Worm (Caenorhabditis elegans) whole organism, L3 larva: Measurements from ENCODE around the gene F13H8.1.

ENCODE experiments used
- aly-2 ChIP-seq: fragments of 150-350 bp; optimal IDR thresholded peaks from 2 replicates; lab custom pipeline; 2014; ENCODE audit warnings: missing biosample characterization, missing genetic modification characterization
- ceh-28 ChIP-seq: fragments of 150-350 bp; optimal IDR thresholded peaks from 2 replicates; lab custom pipeline; 2014; ENCODE audit warnings: missing biosample characterization, missing genetic modification reagents, missing genetic modification characterization
- egl-5 ChIP-seq: fragments of 150-350 bp; optimal IDR thresholded peaks from 2 replicates; lab custom pipeline; 2017; ENCODE audit warnings: missing biosample characterization, missing genetic modification reagents, missing genetic modification characterization, inconsistent platforms
- eor-1 ChIP-seq, 2 experiments: fragments of 150-350 bp; optimal IDR thresholded peaks; 2 replicates each; lab custom pipeline; 2014 to 2018; ENCODE audit warnings: missing biosample characterization in 2 of 2, missing genetic modification characterization in 2 of 2
- lsy-12 ChIP-seq: sonication (generic microtip); optimal IDR thresholded peaks from 2 replicates; lab custom pipeline; 2016; ENCODE audit warnings: mild to moderate bottlenecking, missing genetic modification characterization, missing compliant biosample characterization
- mml-1 ChIP-seq: fragments of 150-350 bp; sonication (generic microtip); optimal IDR thresholded peaks from 3 replicates; lab custom pipeline; 2014; ENCODE audit warnings: missing biosample characterization, missing genetic modification characterization
- nhr-43 ChIP-seq: sonication (generic microtip); optimal IDR thresholded peaks from 2 replicates; lab custom pipeline; 2016; ENCODE audit warnings: mild to moderate bottlenecking, missing genetic modification characterization, missing compliant biosample characterization; ENCODE audit not compliant: poor library complexity, severe bottlenecking
- pha-4 ChIP-seq: fragments of 150-350 bp; optimal IDR thresholded peaks from 2 replicates; lab custom pipeline; 2014; ENCODE audit warnings: missing biosample characterization, missing genetic modification reagents, missing genetic modification characterization
- zag-1 ChIP-seq: fragments of 150-350 bp; optimal IDR thresholded peaks from 2 replicates; lab custom pipeline; 2014; ENCODE audit warnings: missing biosample characterization, missing genetic modification characterization

The F13H8.1 gene

ce11 chrII:6333887-6334286, 50.7 kb downstream of the F13H8.1 start, which contains the start of gene ttc-39B:
ttc-39B (minus strand) TSS chrII:6333987.
- no peak for TF ChIP-seq nhr-43 (tag; lab: Kevin White, UChicago)
- no peak for TF ChIP-seq pha-4 (tag; lab: Kevin White, UChicago)
- no peak for TF ChIP-seq lsy-12
- no peak for TF ChIP-seq ceh-28 (tag; lab: Kevin White, UChicago)
- no peak for TF ChIP-seq egl-5 (tag; lab: Kevin White, UChicago)
- no peak for TF ChIP-seq eor-1 (tag; optimal IDR thresholded peaks at IDR 0.05; lab: Kevin White, UChicago)
- no peak for TF ChIP-seq aly-2
- TF ChIP-seq mml-1 (tag; lab: Kevin White, UChicago): no peak
- no peak for TF ChIP-seq zag-1 (tag; lab: Kevin White, UChicago)
